Worm (Caenorhabditis elegans) whole organism, late embryonic: ENCODE measurements around the gene cid-1.

ENCODE experiments used
- C08G9.2 ChIP-seq: sonication (generic microtip); optimal IDR thresholded peaks from 2 replicates; lab custom pipeline; 2016; ENCODE audit warnings: mild to moderate bottlenecking, missing genetic modification characterization, moderate library complexity, missing compliant biosample characterization
- C38D4.7 ChIP-seq: fragments of 200-800 bp; sonication (Bioruptor generic); optimal IDR thresholded peaks from 2 replicates; lab custom pipeline; 2018; ENCODE audit warnings: mild to moderate bottlenecking, missing genetic modification characterization, moderate library complexity, missing compliant biosample characterization
- K02D7.2 ChIP-seq: sonication (generic microtip); optimal IDR thresholded peaks from 2 replicates; lab custom pipeline; 2017; ENCODE audit warnings: mild to moderate bottlenecking, missing genetic modification characterization, missing compliant biosample characterization
- K09A11.1 ChIP-seq: sonication (generic microtip); optimal IDR thresholded peaks from 2 replicates; lab custom pipeline; 2017; ENCODE audit warnings: antibody characterized with exemption, mild to moderate bottlenecking, missing genetic modification characterization, missing compliant biosample characterization; ENCODE audit not compliant: insufficient read depth
- ceh-2 ChIP-seq: sonication (generic microtip); optimal IDR thresholded peaks from 2 replicates; lab custom pipeline; 2016; ENCODE audit warnings: missing genotype, missing genetic modification characterization, missing compliant biosample characterization
- ceh-22 ChIP-seq: sonication (generic microtip); optimal IDR thresholded peaks from 2 replicates; lab custom pipeline; 2017; ENCODE audit warnings: missing biosample characterization, missing genetic modification characterization
- ceh-24 ChIP-seq: sonication (generic microtip); optimal IDR thresholded peaks from 2 replicates; lab custom pipeline; 2016; ENCODE audit warnings: mild to moderate bottlenecking, missing genetic modification characterization, missing compliant biosample characterization
- ceh-45 ChIP-seq: fragments of 200-800 bp; sonication (Bioruptor generic); IDR thresholded peaks from 2 replicates; pipeline ENCODE4 v1.3.6; 2022; ENCODE audit warnings: missing genetic modification reagents, missing genetic modification characterization, missing compliant biosample characterization
- ceh-6 ChIP-seq: fragments of 200-800 bp; sonication (Bioruptor generic); optimal IDR thresholded peaks from 2 replicates; lab custom pipeline; 2018; ENCODE audit warnings: mild to moderate bottlenecking, missing genetic modification characterization, missing compliant biosample characterization
- dmd-4 ChIP-seq: sonication (generic microtip); optimal IDR thresholded peaks from 2 replicates; lab custom pipeline; 2016; ENCODE audit warnings: borderline replicate concordance, missing genetic modification characterization, missing compliant biosample characterization
- dve-1 ChIP-seq: sonication (generic microtip); optimal IDR thresholded peaks from 2 replicates; lab custom pipeline; 2017; ENCODE audit warnings: antibody characterized with exemption, mild to moderate bottlenecking, missing genetic modification characterization, missing compliant biosample characterization
- elt-2 ChIP-seq: sonication (generic microtip); optimal IDR thresholded peaks from 2 replicates; lab custom pipeline; 2016; ENCODE audit warnings: missing genetic modification reagents, missing genetic modification characterization, missing compliant biosample characterization
- fkh-10 ChIP-seq: fragments of 150-350 bp; optimal IDR thresholded peaks from 2 replicates; lab custom pipeline; 2014; ENCODE audit warnings: missing biosample characterization, missing genetic modification reagents, missing genetic modification characterization
- gmeb-2 ChIP-seq: sonication (generic microtip); optimal IDR thresholded peaks from 2 replicates; lab custom pipeline; 2016; ENCODE audit warnings: missing genetic modification characterization, inconsistent platforms, missing compliant biosample characterization
- hlh-30 ChIP-seq: sonication (generic microtip); optimal IDR thresholded peaks from 2 replicates; lab custom pipeline; 2017; ENCODE audit warnings: antibody characterized with exemption, missing genetic modification characterization, missing compliant biosample characterization; ENCODE audit not compliant: insufficient read depth
- lin-11 ChIP-seq: fragments of 200-800 bp; sonication (Bioruptor generic); optimal IDR thresholded peaks from 2 replicates; lab custom pipeline; 2018; ENCODE audit warnings: mild to moderate bottlenecking, missing genetic modification characterization, missing compliant biosample characterization
- madf-2 ChIP-seq: sonication (generic microtip); optimal IDR thresholded peaks from 2 replicates; lab custom pipeline; 2017; ENCODE audit warnings: missing genetic modification characterization, missing compliant biosample characterization
- npax-4 ChIP-seq: sonication (generic microtip); optimal IDR thresholded peaks from 2 replicates; lab custom pipeline; 2016; ENCODE audit warnings: missing genetic modification characterization, missing compliant biosample characterization
- pag-3 ChIP-seq: sonication (generic microtip); optimal IDR thresholded peaks from 2 replicates; lab custom pipeline; 2016; ENCODE audit warnings: missing compliant biosample characterization, missing genetic modification characterization, borderline replicate concordance
- pat-9 ChIP-seq: fragments of 200-800 bp; sonication (Bioruptor generic); optimal IDR thresholded peaks from 2 replicates; lab custom pipeline; 2018; ENCODE audit warnings: mild to moderate bottlenecking, missing genetic modification characterization, moderate library complexity, missing compliant biosample characterization
- pax-1 ChIP-seq: fragments of 150-350 bp; optimal IDR thresholded peaks from 2 replicates; lab custom pipeline; 2014; ENCODE audit warnings: missing biosample characterization, missing genetic modification characterization
- pha-2 ChIP-seq: sonication (generic microtip); optimal IDR thresholded peaks from 2 replicates; lab custom pipeline; 2017; ENCODE audit warnings: mild to moderate bottlenecking, missing genetic modification characterization, missing compliant biosample characterization
- pha-4 ChIP-seq: fragments of 150-350 bp; optimal IDR thresholded peaks from 2 replicates; lab custom pipeline; 2018; ENCODE audit warnings: missing biosample characterization, missing genetic modification reagents, missing genetic modification characterization
- pros-1 ChIP-seq: fragments of 150-350 bp; optimal IDR thresholded peaks from 2 replicates; lab custom pipeline; 2014; ENCODE audit warnings: missing biosample characterization, missing genetic modification reagents, missing genetic modification characterization
- sox-2 ChIP-seq: fragments of 200-800 bp; sonication (Bioruptor generic); IDR thresholded peaks from 2 replicates; pipeline ENCODE4 v1.3.6; 2022; ENCODE audit warnings: missing genetic modification reagents, missing genetic modification characterization, missing compliant biosample characterization
- tbx-2 ChIP-seq: sonication (generic microtip); optimal IDR thresholded peaks from 2 replicates; lab custom pipeline; 2016; ENCODE audit warnings: missing genetic modification characterization, missing compliant biosample characterization
- tbx-7 ChIP-seq: sonication (generic microtip); optimal IDR thresholded peaks from 2 replicates; lab custom pipeline; 2016; ENCODE audit warnings: missing genotype, missing genetic modification characterization, missing compliant biosample characterization
- unc-3 ChIP-seq, 2 experiments: fragments of 200-800 bp in 1 of 2; sonication (Bioruptor generic) in 1 of 2; sonication (generic microtip) in 1 of 2; conservative IDR thresholded peaks in 1 of 2; optimal IDR thresholded peaks in 1 of 2; 2 replicates each; pipeline versions ENCODE4 v1.3.6 to Lab custom; 2016 to 2022; ENCODE audit warnings: missing compliant biosample characterization in 2 of 2, missing genetic modification characterization in 2 of 2, missing genetic modification reagents in 1 of 2
- unc-42 ChIP-seq: sonication (generic microtip); optimal IDR thresholded peaks from 2 replicates; lab custom pipeline; 2016; ENCODE audit warnings: missing genotype, missing genetic modification characterization, missing compliant biosample characterization
- unc-55 ChIP-seq: sonication (generic microtip); optimal IDR thresholded peaks from 2 replicates; lab custom pipeline; 2017; ENCODE audit warnings: missing biosample characterization, missing genetic modification reagents, missing genetic modification characterization
- zip-5 ChIP-seq: sonication (generic microtip); optimal IDR thresholded peaks from 2 replicates; lab custom pipeline; 2016; ENCODE audit warnings: missing genetic modification characterization, missing compliant biosample characterization
- ztf-16 ChIP-seq: sonication (generic microtip); optimal IDR thresholded peaks from 2 replicates; lab custom pipeline; 2017; ENCODE audit warnings: missing genetic modification characterization, missing compliant biosample characterization

Gene cid-1

DNA sequence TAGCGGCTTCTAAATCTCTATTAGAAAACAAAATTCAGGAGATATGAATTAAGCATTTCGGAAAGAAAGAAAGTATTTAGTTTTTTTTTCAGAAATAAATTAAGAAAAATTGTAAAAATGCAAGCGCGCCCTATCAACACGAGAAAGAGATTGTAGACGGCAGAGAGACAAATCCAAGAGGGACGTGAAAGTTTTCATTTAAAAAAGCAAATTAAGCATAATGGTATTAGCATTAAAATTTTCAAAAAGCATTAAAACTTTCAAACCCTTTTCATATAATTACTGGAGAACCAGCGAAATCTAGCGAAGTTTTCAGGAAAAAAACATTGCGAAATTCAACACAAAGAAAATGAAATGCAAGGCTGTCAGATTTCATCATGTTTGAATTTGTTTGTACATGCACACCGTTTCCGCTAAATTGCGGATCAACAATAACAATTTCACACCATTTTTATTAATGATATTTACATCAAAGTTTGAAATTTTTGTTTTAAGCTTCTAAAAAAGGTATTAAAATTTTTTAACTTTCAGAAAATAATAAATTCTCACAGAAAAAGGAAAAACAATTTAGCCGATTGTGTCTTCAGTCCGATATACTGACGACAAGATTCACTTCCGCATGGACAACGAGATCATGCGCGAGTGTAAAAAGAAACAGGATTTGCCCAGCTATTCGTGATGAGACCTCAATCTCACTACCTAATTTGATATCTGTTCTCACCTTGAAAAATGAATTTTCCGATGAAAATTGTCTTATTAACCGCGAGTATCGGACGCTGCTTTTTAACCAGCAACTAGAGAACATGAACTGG is 10.7 kb upstream of the cid-1 start, which contains the start of gene gars-1:
gars-1 (minus strand) TSS at position 808 of the 812 bp plus-strand sequence.
- TF ChIP-seq K02D7.2 (tag; lab: Kevin White, UChicago) (no peak), gmeb-2 (tag; lab: Kevin White, UChicago) (no peak), pag-3 (no peak), elt-2 (tag; lab: Kevin White, UChicago) (peak; percentile 7), unc-42 (tag; lab: Kevin White, UChicago) (peak; percentile 60), unc-55 (GFP tag; lab: Kevin White, UChicago) (peak; percentile 13), ceh-6 (GFP tag; lab: Kevin White, UChicago) (no peak)

DNA sequence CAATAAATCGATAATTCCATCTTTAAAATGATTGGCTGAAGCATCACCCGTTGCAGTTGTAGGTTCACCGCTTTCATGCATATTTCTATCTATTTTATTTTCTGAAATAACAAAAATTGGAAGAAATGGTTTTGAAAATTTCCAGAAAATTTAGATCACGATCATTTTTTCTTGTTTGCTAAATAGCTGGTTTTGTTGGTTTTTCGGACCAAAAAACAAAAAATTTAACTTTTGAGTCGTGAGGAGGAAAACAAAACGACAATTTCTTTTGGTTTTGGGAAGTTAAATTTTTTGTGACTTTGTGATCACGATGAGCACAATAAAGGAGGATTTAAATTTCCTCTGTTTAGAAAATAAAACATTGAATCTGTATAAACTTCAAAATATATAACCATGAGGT is 8.5 kb upstream of the cid-1 start, which contains the start of gene T10F2.2:
T10F2.2 (minus strand) TSS at position 101 of the 400 bp plus-strand sequence.
- TF ChIP-seq hlh-30 (tag; lab: Kevin White, UChicago): no peak
- TF ChIP-seq pha-4: no peak
- no peak for TF ChIP-seq C38D4.7 (GFP tag; lab: Kevin White, UChicago)
- no peak for TF ChIP-seq ceh-2 (tag; lab: Kevin White, UChicago)
- TF ChIP-seq pax-1 (tag; lab: Kevin White, UChicago): no peak
- no peak for TF ChIP-seq dmd-4 (tag; lab: Kevin White, UChicago)
- no peak for TF ChIP-seq pat-9 (tag; lab: Kevin White, UChicago)
- TF ChIP-seq tbx-7 (tag; lab: Kevin White, UChicago): no peak
- no peak for TF ChIP-seq dve-1
- TF ChIP-seq unc-3 (GFP tag; conservative IDR thresholded peaks at IDR 0.05; lab: Robert Waterston, UW): no peak
- no peak for TF ChIP-seq unc-3 (tag; optimal IDR thresholded peaks at IDR 0.05; lab: Kevin White, UChicago)
- no peak for TF ChIP-seq pag-3

DNA sequence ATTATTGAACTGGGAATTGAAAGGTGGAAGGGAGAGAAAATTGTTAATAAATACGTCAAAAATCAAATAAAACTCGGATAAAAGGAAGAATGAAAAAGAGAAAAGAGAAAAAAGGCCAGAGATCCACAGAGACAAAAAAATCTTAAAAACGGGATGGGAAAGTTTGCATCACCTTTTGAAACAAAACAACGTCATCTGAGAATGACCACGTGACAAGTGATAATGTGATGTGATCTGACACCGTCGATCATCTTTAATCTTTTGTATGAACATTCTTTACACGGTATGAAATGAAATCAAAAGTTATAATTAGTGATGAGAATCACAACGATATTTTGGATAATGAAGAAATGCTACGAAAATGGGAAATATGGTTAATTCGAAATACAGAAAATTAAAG is 8.0 kb upstream of the cid-1 start:
- TF ChIP-seq ceh-22 (no peak), sox-2 (no peak), tbx-2 (no peak), npax-4 (tag; lab: Kevin White, UChicago) (no peak), K09A11.1 (tag; lab: Kevin White, UChicago) (no peak), unc-55 (GFP tag; lab: Kevin White, UChicago) (no peak), zip-5 (tag; lab: Kevin White, UChicago) (no peak), ztf-16 (tag; lab: Kevin White, UChicago) (no peak), fkh-10 (no peak), ceh-24 (tag; lab: Kevin White, UChicago) (no peak), madf-2 (tag; lab: Kevin White, UChicago) (no peak)
- TF ChIP-seq, all 69 proteins: peak for 0

DNA sequence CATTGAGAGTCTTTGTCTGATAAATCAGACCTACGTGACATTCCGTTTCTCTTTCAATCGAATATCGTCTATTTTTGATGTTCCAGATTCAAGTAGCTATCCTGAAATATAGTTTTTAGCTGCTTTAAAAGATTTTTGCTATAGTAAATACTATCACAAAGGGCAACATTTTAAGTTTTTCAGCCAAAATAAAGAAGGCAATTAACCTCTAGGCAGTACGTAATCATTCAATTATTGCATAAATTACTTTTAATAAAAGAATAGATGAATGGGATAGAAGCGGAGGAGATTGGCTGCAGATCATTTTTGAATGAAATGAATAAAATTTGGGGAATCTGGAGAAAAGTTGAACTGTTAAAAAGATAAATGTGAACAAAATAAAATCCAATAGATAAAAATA is 4.0 kb upstream of the cid-1 start, which contains the start of gene ulp-1:
ulp-1 (minus strand) TSS at position 101 of the 400 bp plus-strand sequence.
- TF ChIP-seq lin-11 (tag; lab: Kevin White, UChicago): no peak
- TF ChIP-seq unc-55 (GFP tag; lab: Kevin White, UChicago): no peak
- TF ChIP-seq C08G9.2 (tag; lab: Kevin White, UChicago): no peak
- TF ChIP-seq ceh-45 (GFP tag; lab: Robert Waterston, UW): no peak
- TF ChIP-seq gmeb-2 (tag; lab: Kevin White, UChicago): no peak
- TF ChIP-seq pros-1: no peak
- TF ChIP-seq pha-2 (tag; lab: Kevin White, UChicago): no peak
- TF ChIP-seq madf-2 (tag; lab: Kevin White, UChicago): no peak
